Worm (Caenorhabditis elegans) whole organism, mixed stage, embryonic: ENCODE data around the gene cpna-4.

Experiments
- M03D4.4 ChIP-seq: sonication (generic microtip); optimal IDR thresholded peaks from 2 replicates; lab custom pipeline; 2017; ENCODE audit warnings: mild to moderate bottlenecking, missing genetic modification characterization, missing compliant biosample characterization
- bed-3 ChIP-seq: fragments of 200-800 bp; sonication (Bioruptor generic); optimal IDR thresholded peaks from 3 replicates; lab custom pipeline; 2018; ENCODE audit warnings: mild to moderate bottlenecking, missing genetic modification characterization, moderate library complexity, missing compliant biosample characterization
- ceh-43 ChIP-seq: fragments of 200-800 bp; sonication (Bioruptor generic); optimal IDR thresholded peaks from 2 replicates; lab custom pipeline; 2018; ENCODE audit warnings: mild to moderate bottlenecking, missing genetic modification characterization, moderate library complexity, missing compliant biosample characterization
- drap-1 ChIP-seq: fragments of 200-800 bp; sonication (Bioruptor generic); optimal IDR thresholded peaks from 3 replicates; lab custom pipeline; 2018; ENCODE audit warnings: mild to moderate bottlenecking, missing genetic modification characterization, missing compliant biosample characterization
- elt-1 ChIP-seq: sonication (generic microtip); optimal IDR thresholded peaks from 2 replicates; lab custom pipeline; 2017; ENCODE audit warnings: missing genetic modification characterization, mild to moderate bottlenecking, missing compliant biosample characterization, antibody characterized with exemption, moderate library complexity, borderline replicate concordance; ENCODE audit not compliant: insufficient read depth
- flh-1 ChIP-seq: fragments of 200-800 bp; sonication (Bioruptor generic); optimal IDR thresholded peaks from 2 replicates; lab custom pipeline; 2018; ENCODE audit warnings: mild to moderate bottlenecking, missing genetic modification characterization, moderate library complexity, missing compliant biosample characterization
- ham-2 ChIP-seq: fragments of 200-800 bp; sonication (Bioruptor generic); optimal IDR thresholded peaks from 2 replicates; lab custom pipeline; 2018; ENCODE audit warnings: mild to moderate bottlenecking, missing genetic modification characterization, missing compliant biosample characterization
- lin-13 ChIP-seq: fragments of 150-350 bp; optimal IDR thresholded peaks from 2 replicates; lab custom pipeline; 2014; ENCODE audit warnings: missing biosample characterization, missing genetic modification characterization
- mab-5 ChIP-seq: fragments of 150-350 bp; optimal IDR thresholded peaks from 2 replicates; lab custom pipeline; 2014; ENCODE audit warnings: missing biosample characterization, missing genetic modification characterization
- mep-1 ChIP-seq: fragments of 150-350 bp; optimal IDR thresholded peaks from 2 replicates; lab custom pipeline; 2017; ENCODE audit warnings: missing biosample characterization, missing genetic modification reagents, missing genetic modification characterization, inconsistent platforms
- nhr-12 ChIP-seq: fragments of 150-350 bp; optimal IDR thresholded peaks from 2 replicates; lab custom pipeline; 2014; ENCODE audit warnings: missing biosample characterization, missing genetic modification characterization
- snpc-4 ChIP-seq: fragments of 150-350 bp; optimal IDR thresholded peaks from 2 replicates; lab custom pipeline; 2014; ENCODE audit warnings: missing biosample characterization, missing genetic modification characterization
- sptf-1 ChIP-seq: sonication (generic microtip); optimal IDR thresholded peaks from 2 replicates; lab custom pipeline; 2017; ENCODE audit warnings: mild to moderate bottlenecking, missing genetic modification characterization, moderate library complexity, missing compliant biosample characterization
- tbx-8 ChIP-seq: fragments of 200-800 bp; sonication (Bioruptor generic); optimal IDR thresholded peaks from 2 replicates; lab custom pipeline; 2018; ENCODE audit warnings: mild to moderate bottlenecking, missing genetic modification characterization, moderate library complexity, missing compliant biosample characterization
- unc-120 ChIP-seq: sonication (generic microtip); optimal IDR thresholded peaks from 2 replicates; lab custom pipeline; 2017; ENCODE audit warnings: missing genetic modification characterization, missing compliant biosample characterization; ENCODE audit not compliant: poor library complexity, severe bottlenecking

The cpna-4 gene

DNA sequence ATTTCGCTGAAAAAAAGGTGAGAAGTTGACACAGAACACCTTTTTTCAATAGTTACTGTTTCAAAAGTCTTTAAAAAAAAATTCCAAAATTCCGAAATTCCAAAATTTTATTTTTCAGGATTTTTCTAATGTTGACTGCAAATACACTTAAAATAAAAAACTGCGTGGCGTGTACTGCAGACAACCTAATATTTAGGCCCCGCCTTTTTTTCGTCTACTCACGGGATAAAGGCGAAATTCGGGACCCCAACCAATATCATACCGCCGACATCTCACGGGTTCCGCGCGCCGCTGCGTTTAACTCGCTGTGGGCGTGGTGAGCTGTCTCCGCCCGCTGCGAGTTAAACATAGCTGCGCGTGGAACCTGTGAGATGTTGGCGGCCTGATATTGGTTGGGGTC lies 41.2 kb downstream of the cpna-4 start:
- TF ChIP-seq elt-1 (tag; lab: Kevin White, UChicago), result no peak
- no peak for TF ChIP-seq bed-3 (GFP tag; lab: Kevin White, UChicago)
- no peak for TF ChIP-seq tbx-8 (GFP tag; lab: Kevin White, UChicago)
- TF ChIP-seq mep-1 (tag; lab: Kevin White, UChicago), result no peak
- TF ChIP-seq nhr-12 (tag; lab: Kevin White, UChicago), result no peak
- TF ChIP-seq mab-5, result no peak
- no peak for TF ChIP-seq drap-1 (GFP tag; lab: Kevin White, UChicago)
- no peak for TF ChIP-seq snpc-4
- no peak for TF ChIP-seq lin-13 (tag; lab: Kevin White, UChicago)
- no peak for TF ChIP-seq ceh-43 (GFP tag; lab: Kevin White, UChicago)
- no peak for TF ChIP-seq M03D4.4
- no peak for TF ChIP-seq unc-120
- no peak for TF ChIP-seq ham-2 (GFP tag; lab: Kevin White, UChicago)
- no peak for TF ChIP-seq flh-1
- no peak for TF ChIP-seq sptf-1
